Fruit fly (Drosophila melanogaster): ENCODE data around the gene LeuRS.
A peak's percentile ranks its signal among the peaks of the same experiment; 100 is the strongest.

LeuRS gene

DNA sequence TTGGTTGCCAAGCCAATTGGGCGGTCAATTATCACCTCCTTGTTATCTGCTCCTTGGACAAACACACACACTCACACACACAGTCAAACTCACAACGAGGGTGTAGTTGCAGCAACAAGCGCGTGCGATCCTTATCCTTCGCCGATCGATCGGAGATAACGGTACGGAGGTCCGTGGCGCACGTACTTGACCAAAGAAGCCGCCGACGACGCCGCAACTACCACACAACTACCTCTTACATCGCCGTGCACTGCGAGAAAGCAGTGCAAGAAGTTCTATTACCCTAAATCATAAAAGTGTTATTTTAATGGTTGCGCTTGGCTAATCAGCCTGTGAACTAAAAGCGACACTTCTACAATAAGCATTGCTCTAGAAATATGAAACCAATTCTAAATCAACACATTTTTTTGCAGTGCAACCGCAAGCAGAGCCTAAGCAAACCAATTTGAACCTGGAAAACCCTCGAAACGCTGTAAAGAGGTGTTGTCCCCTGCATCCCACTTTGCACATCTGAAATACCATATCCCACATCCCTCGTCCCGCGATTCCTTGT is 18.6 kb upstream of the LeuRS start (continued):
- no peak for TF ChIP-seq sna (GFP tag; IDR thresholded peaks at IDR 0.05; ENCODE audit: partially characterized antibody)
- TF ChIP-seq Bdp1 (GFP tag; optimal IDR thresholded peaks at IDR 0.05), result no peak
- TF ChIP-seq Oli (tag; optimal IDR thresholded peaks at IDR 0.05), result peak; percentile 56
- peak; percentile 21 for TF ChIP-seq CG2678 (tag; optimal IDR thresholded peaks at IDR 0.05)
- TF ChIP-seq CG2116 (GFP tag; optimal IDR thresholded peaks at IDR 0.05), result no peak
- TF ChIP-seq CG11504 (tag; optimal IDR thresholded peaks at IDR 0.05), result peak; percentile 51
- TF ChIP-seq cad (GFP tag; optimal IDR thresholded peaks at IDR 0.05), result no peak
- TF ChIP-seq Ravus (GFP tag; IDR thresholded peaks at IDR 0.05), result no peak
- TF ChIP-seq CG15011 (GFP tag; optimal IDR thresholded peaks at IDR 0.05), result no peak
- peak; percentile 52 for TF ChIP-seq CG4820 (GFP tag; optimal IDR thresholded peaks at IDR 0.05)
- TF ChIP-seq Abd-B (GFP tag; optimal IDR thresholded peaks at IDR 0.05), result no peak
- TF ChIP-seq CG10565 (GFP tag; optimal IDR thresholded peaks at IDR 0.05), result peak; percentile 21
- peak; percentile 58 for TF ChIP-seq CG5245 (GFP tag; optimal IDR thresholded peaks at IDR 0.05)
- TF ChIP-seq CG18011 (GFP tag; optimal IDR thresholded peaks at IDR 0.05), result no peak
- no peak for TF ChIP-seq CG32767 (GFP tag; IDR thresholded peaks at IDR 0.05)
- no peak for TF ChIP-seq CG6272 (GFP tag; IDR thresholded peaks at IDR 0.05)
- peak; percentile 60 for TF ChIP-seq nmo (GFP tag; optimal IDR thresholded peaks at IDR 0.05)
- no peak for TF ChIP-seq CG11398 (GFP tag; optimal IDR thresholded peaks at IDR 0.05)
- no peak for TF ChIP-seq slbo (GFP tag; IDR thresholded peaks at IDR 0.05)
- no peak for TF ChIP-seq CG10543 (GFP tag; optimal IDR thresholded peaks at IDR 0.05)
- TF ChIP-seq Six4 (GFP tag; optimal IDR thresholded peaks at IDR 0.05), result peak; percentile 12
- no peak for TF ChIP-seq CG16779 (GFP tag; IDR thresholded peaks at IDR 0.05)
- peak in 1 of 2 experiments; percentile 32 for TF ChIP-seq Hr51 (GFP tag; optimal IDR thresholded peaks at IDR 0.05)
- peak; percentile 17 for TF ChIP-seq CG4707 (GFP tag; optimal IDR thresholded peaks at IDR 0.05)
- no peak for TF ChIP-seq ap (GFP tag; IDR thresholded peaks at IDR 0.05)
- no peak for TF ChIP-seq zen2 (GFP tag; IDR thresholded peaks at IDR 0.05; ENCODE audit: partially characterized antibody)
- no peak for TF ChIP-seq CG34422 (GFP tag; IDR thresholded peaks at IDR 0.05)
- TF ChIP-seq CG2202 (tag; optimal IDR thresholded peaks at IDR 0.05), result peak; percentile 53
- TF ChIP-seq lov (optimal IDR thresholded peaks at IDR 0.05), result no peak
- 0 out of 3 replicates have a peak, but pooled peaks have one; percentile 58 for TF ChIP-seq lov (GFP tag; IDR thresholded peaks at IDR 0.05)
- no peak for TF ChIP-seq CG11085 (GFP tag; IDR thresholded peaks at IDR 0.05)
- peak; percentile 54 for TF ChIP-seq CG12391 (tag; optimal IDR thresholded peaks at IDR 0.05)
- TF ChIP-seq CG12071 (GFP tag; optimal IDR thresholded peaks at IDR 0.05), result no peak
- TF ChIP-seq CG1233 (GFP tag; optimal IDR thresholded peaks at IDR 0.05), result peak; percentile 46
- no peak for TF ChIP-seq Atf6 (GFP tag; IDR thresholded peaks at IDR 0.05)
- peak; percentile 28 for TF ChIP-seq Usf (GFP tag; optimal IDR thresholded peaks at IDR 0.05)
- peak; percentile 36 for TF ChIP-seq gsb-n (tag; optimal IDR thresholded peaks at IDR 0.05)
- TF ChIP-seq CG3847 (GFP tag; IDR thresholded peaks at IDR 0.05), result 0 out of 2 replicates have a peak, but pooled peaks have one; percentile 9
- no peak for TF ChIP-seq Lim3 (GFP tag; IDR thresholded peaks at IDR 0.05)
- no peak for TF ChIP-seq CG3407 (GFP tag; optimal IDR thresholded peaks at IDR 0.05)
- TF ChIP-seq ems (GFP tag; optimal IDR thresholded peaks at IDR 0.05), result peak; percentile 30
- TF ChIP-seq CTCF (GFP tag; optimal IDR thresholded peaks at IDR 0.05), result no peak
- no peak for TF ChIP-seq inv (GFP tag; IDR thresholded peaks at IDR 0.05; ENCODE audit: partially characterized antibody)
- TF ChIP-seq Asciz (GFP tag; optimal IDR thresholded peaks at IDR 0.05), result no peak
- TF ChIP-seq CG6689 (GFP tag; IDR thresholded peaks at IDR 0.05), result peak; percentile 65
- TF ChIP-seq Dad (GFP tag; optimal IDR thresholded peaks at IDR 0.05), result peak; percentile 15
- TF ChIP-seq ara (GFP tag; IDR thresholded peaks at IDR 0.05), result peak; percentile 79
- TF ChIP-seq ash1 (GFP tag; optimal IDR thresholded peaks at IDR 0.05), result no peak
- no peak for TF ChIP-seq YL-1 (GFP tag; optimal IDR thresholded peaks at IDR 0.05)
- no peak for TF ChIP-seq Dref (GFP tag; IDR thresholded peaks at IDR 0.05)
- TF ChIP-seq Awh (GFP tag; IDR thresholded peaks at IDR 0.05), result 0 out of 2 replicates have a peak, but pooled peaks have one; percentile 10
